Fruit fly (Drosophila melanogaster) whole organism, wandering third instar larva: Measurements from ENCODE around the gene Cp19.

ENCODE experiments used
- Abd-B ChIP-seq: fragments of >200 bp; optimal IDR thresholded peaks from 2 replicates; lab custom pipeline; 2017; ENCODE audit warnings: missing biosample characterization, missing genetic modification characterization
- CrebA ChIP-seq: fragments of 200-800 bp; sonication (Bioruptor generic); optimal IDR thresholded peaks from 2 replicates; lab custom pipeline; 2016; ENCODE audit warnings: missing biosample characterization, mild to moderate bottlenecking, missing genetic modification characterization, borderline replicate concordance
- Dfd ChIP-seq: fragments of >200 bp; optimal IDR thresholded peaks from 2 replicates; lab custom pipeline; 2017; ENCODE audit warnings: missing biosample characterization, missing genetic modification characterization
- HLH106 ChIP-seq: fragments of 200-800 bp; optimal IDR thresholded peaks from 3 replicates; lab custom pipeline; 2019; ENCODE audit warnings: missing biosample characterization, mild to moderate bottlenecking, missing genetic modification characterization, moderate library complexity
- Hnf4 ChIP-seq: fragments of 200-800 bp; sonication (Bioruptor generic); optimal IDR thresholded peaks from 2 replicates; lab custom pipeline; 2016; ENCODE audit warnings: missing biosample characterization, mild to moderate bottlenecking, missing genetic modification characterization
- Hr83 ChIP-seq: fragments of 200-300 bp; sonication (Bioruptor generic); optimal IDR thresholded peaks from 2 replicates; lab custom pipeline; 2016; ENCODE audit warnings: missing biosample characterization, mild to moderate bottlenecking, missing genetic modification characterization, moderate library complexity; ENCODE audit not compliant: poor library complexity, severe bottlenecking
- Jra ChIP-seq: sonication (Bioruptor generic); optimal IDR thresholded peaks from 2 replicates; lab custom pipeline; 2016; ENCODE audit warnings: missing biosample characterization, missing genetic modification characterization
- N ChIP-seq: fragments of >200 bp; optimal IDR thresholded peaks from 2 replicates; lab custom pipeline; 2018; ENCODE audit warnings: missing biosample characterization, missing external identifiers, missing genetic modification characterization
- Rel ChIP-seq, 2 experiments: fragments of 200-800 bp; sonication (Bioruptor generic) in 1 of 2; optimal IDR thresholded peaks; 2 replicates in 1 of 2; 3 replicates in 1 of 2; lab custom pipeline; 2016 to 2019; ENCODE audit warnings: mild to moderate bottlenecking in 2 of 2, missing biosample characterization in 2 of 2, missing genetic modification characterization in 2 of 2, moderate library complexity in 1 of 2
- dmrt93B ChIP-seq: fragments of 200-800 bp; sonication (Bioruptor generic); optimal IDR thresholded peaks from 2 replicates; lab custom pipeline; 2018; ENCODE audit warnings: missing biosample characterization, mild to moderate bottlenecking, missing genetic modification characterization
- fru ChIP-seq: fragments of 200-800 bp; sonication (Bioruptor generic); optimal IDR thresholded peaks from 3 replicates; lab custom pipeline; 2016; ENCODE audit warnings: missing biosample characterization, mild to moderate bottlenecking, missing genetic modification characterization
- pan ChIP-seq: fragments of >200 bp; optimal IDR thresholded peaks from 2 replicates; lab custom pipeline; 2017
- usp ChIP-seq: fragments of >200 bp; optimal IDR thresholded peaks from 2 replicates; lab custom pipeline; 2017; ENCODE audit warnings: missing biosample characterization, missing genetic modification characterization
- woc ChIP-seq: sonication (Bioruptor generic); optimal IDR thresholded peaks from 2 replicates; lab custom pipeline; 2016; ENCODE audit warnings: missing biosample characterization, mild to moderate bottlenecking, missing genetic modification characterization

dm6 chr3L:8681271-8681670 is 48.4 kb upstream of the Cp19 start:
- TF ChIP-seq HLH106 (tag; lab: Kevin White, UChicago), result no peak
- no peak for TF ChIP-seq CrebA (GFP tag; lab: Kevin White, UChicago)
- no peak for TF ChIP-seq N (GFP tag; lab: Kevin White, UChicago)
- no peak for TF ChIP-seq dmrt93B (GFP tag; lab: Kevin White, UChicago)
- TF ChIP-seq Rel (GFP tag; optimal IDR thresholded peaks at IDR 0.05; lab: Kevin White, UChicago), result no peak
- peak; percentile 27 for TF ChIP-seq Rel (tag; optimal IDR thresholded peaks at IDR 0.05; lab: Kevin White, UChicago)
- no peak for TF ChIP-seq Hr83 (GFP tag; lab: Kevin White, UChicago)
- TF ChIP-seq usp (GFP tag; lab: Kevin White, UChicago), result no peak
- no peak for TF ChIP-seq pan
- no peak for TF ChIP-seq Abd-B
- no peak for TF ChIP-seq Dfd
- no peak for TF ChIP-seq woc (GFP tag; lab: Kevin White, UChicago)
- TF ChIP-seq Jra (GFP tag; lab: Kevin White, UChicago), result no peak
- TF ChIP-seq fru (GFP tag; lab: Kevin White, UChicago), result no peak
- no peak for TF ChIP-seq Hnf4 (GFP tag; lab: Kevin White, UChicago)
